Fruit fly (Drosophila melanogaster) Kc167 (cell line): ENCODE results near the gene CG13272.

Source experiments
- Myc ChIP-seq: fragments of >200 bp; optimal IDR thresholded peaks from 2 replicates; lab custom pipeline; 2017; ENCODE audit warnings: missing external identifiers
- Sin3A ChIP-seq: fragments of >200 bp; optimal IDR thresholded peaks from 2 replicates; lab custom pipeline; 2018; ENCODE audit warnings: missing external identifiers
- h ChIP-seq: fragments of >200 bp; optimal IDR thresholded peaks from 3 replicates; lab custom pipeline; 2018; ENCODE audit warnings: missing external identifiers
- insv ChIP-seq: fragments of >200 bp; optimal IDR thresholded peaks from 3 replicates; lab custom pipeline; 2018; ENCODE audit warnings: missing external identifiers
- psq ChIP-seq: fragments of >200 bp; optimal IDR thresholded peaks from 2 replicates; lab custom pipeline; 2017; ENCODE audit warnings: missing external identifiers
- ttk ChIP-seq: sonication (Bioruptor generic); optimal IDR thresholded peaks from 2 replicates; lab custom pipeline; 2017; ENCODE audit warnings: missing external identifiers

Gene CG13272

dm6 chr2L:16804376-16804934, at the start of gene CG13272:
CG13272 (plus strand) TSS chr2L:16804884.
- TF ChIP-seq Myc (lab: Kevin White, UChicago) (no peak), Sin3A (lab: Kevin White, UChicago) (no peak), psq (lab: Kevin White, UChicago) (no peak), h (lab: Kevin White, UChicago) (no peak), insv (lab: Kevin White, UChicago) (no peak), ttk (lab: Kevin White, UChicago) (no peak)

- TF ChIP-seq Sin3A (lab: Kevin White, UChicago) (no peak), ttk (lab: Kevin White, UChicago) (no peak), insv (lab: Kevin White, UChicago) (no peak), Myc (lab: Kevin White, UChicago) (no peak)
Measured at dm6 chr2L:16760504-16761417, 43.9 kb upstream of the CG13272 start, which contains the start of gene ppk17. ppk17 (minus strand) TSS chr2L:16760554.

dm6 chr2L:16761891-16762290, 42.8 kb upstream of the CG13272 start:
- TF ChIP-seq h (lab: Kevin White, UChicago) (no peak), Myc (lab: Kevin White, UChicago) (no peak), psq (lab: Kevin White, UChicago) (no peak), ttk (lab: Kevin White, UChicago) (no peak), insv (lab: Kevin White, UChicago) (no peak), Sin3A (lab: Kevin White, UChicago) (no peak)

- no peak for TF ChIP-seq ttk (lab: Kevin White, UChicago)
- TF ChIP-seq h (lab: Kevin White, UChicago) = no peak
- TF ChIP-seq insv (lab: Kevin White, UChicago) = no peak
Measured at dm6 chr2L:16764480-16764879, 40.2 kb upstream of the CG13272 start.

dm6 chr2L:16766070-16766752, 38.5 kb upstream of the CG13272 start, which contains the start of gene Mhc:
Mhc (plus strand) TSS chr2L:16766566.
- TF ChIP-seq psq (lab: Kevin White, UChicago) (no peak), Myc (lab: Kevin White, UChicago) (no peak), h (lab: Kevin White, UChicago) (no peak), Sin3A (lab: Kevin White, UChicago) (no peak), insv (lab: Kevin White, UChicago) (no peak), ttk (lab: Kevin White, UChicago) (no peak)

- no peak for TF ChIP-seq Sin3A (lab: Kevin White, UChicago)
- TF ChIP-seq Myc (lab: Kevin White, UChicago) = no peak
- TF ChIP-seq insv (lab: Kevin White, UChicago) = no peak
- no peak for TF ChIP-seq ttk (lab: Kevin White, UChicago)
- TF ChIP-seq psq (lab: Kevin White, UChicago) = no peak
- TF ChIP-seq h (lab: Kevin White, UChicago) = no peak
Measured at dm6 chr2L:16787548-16787947, 17.1 kb upstream of the CG13272 start.

dm6 chr2L:16788885-16789284, 15.8 kb upstream of the CG13272 start:
- no peak for TF ChIP-seq psq (lab: Kevin White, UChicago)
- TF ChIP-seq Myc (lab: Kevin White, UChicago) = no peak
- no peak for TF ChIP-seq insv (lab: Kevin White, UChicago)
- no peak for TF ChIP-seq h (lab: Kevin White, UChicago)
- TF ChIP-seq Sin3A (lab: Kevin White, UChicago) = no peak
- TF ChIP-seq ttk (lab: Kevin White, UChicago) = no peak

- no peak for TF ChIP-seq ttk (lab: Kevin White, UChicago)
- no peak for TF ChIP-seq Myc (lab: Kevin White, UChicago)
- TF ChIP-seq psq (lab: Kevin White, UChicago) = no peak
Measured at dm6 chr2L:16789880-16790279, 14.8 kb upstream of the CG13272 start.

dm6 chr2L:16790671-16791270, 13.9 kb upstream of the CG13272 start, which contains the start of gene Cyt-b5-r:
Cyt-b5-r (minus strand) TSS chr2L:16790721.
- TF ChIP-seq ttk (lab: Kevin White, UChicago) (no peak), insv (lab: Kevin White, UChicago) (no peak), psq (lab: Kevin White, UChicago) (no peak), Sin3A (lab: Kevin White, UChicago) (no peak), Myc (lab: Kevin White, UChicago) (no peak), h (lab: Kevin White, UChicago) (no peak)

dm6 chr2L:16791345-16791744, 13.3 kb upstream of the CG13272 start, which contains the start of gene CG17928:
CG17928 (plus strand) TSS chr2L:16791568.
- TF ChIP-seq h (lab: Kevin White, UChicago) (no peak), psq (lab: Kevin White, UChicago) (no peak), ttk (lab: Kevin White, UChicago) (no peak), Myc (lab: Kevin White, UChicago) (no peak), Sin3A (lab: Kevin White, UChicago) (no peak), insv (lab: Kevin White, UChicago) (no peak)
